Fruit fly (Drosophila melanogaster) whole organism, adult: ENCODE measurements around the gene CG17321.

Experiments used
- CG11617 ChIP-seq: fragments of 200-800 bp; sonication (Bioruptor generic); optimal IDR thresholded peaks from 2 replicates; lab custom pipeline; 2017; ENCODE audit warnings: mild to moderate bottlenecking, missing biosample characterization, missing genetic modification reagents, missing genetic modification characterization
- CG12768 ChIP-seq: fragments of 200-800 bp; sonication (Bioruptor generic); optimal IDR thresholded peaks from 2 replicates; lab custom pipeline; 2017; ENCODE audit warnings: missing biosample characterization, missing genetic modification characterization, mild to moderate bottlenecking, moderate library complexity, missing genetic modification reagents
- CG14711 ChIP-seq: fragments of 200-800 bp; sonication (Bioruptor generic); optimal IDR thresholded peaks from 2 replicates; lab custom pipeline; 2018; ENCODE audit warnings: missing biosample characterization, mild to moderate bottlenecking, missing genetic modification characterization, moderate library complexity
- CG1620 ChIP-seq: fragments of 200-800 bp; sonication (Bioruptor generic); optimal IDR thresholded peaks from 2 replicates; lab custom pipeline; 2016; ENCODE audit warnings: missing biosample characterization, missing genetic modification characterization
- CG33017 ChIP-seq: fragments of 200-800 bp; sonication (Bioruptor generic); optimal IDR thresholded peaks from 2 replicates; lab custom pipeline; 2018; ENCODE audit warnings: missing biosample characterization, mild to moderate bottlenecking, missing genetic modification characterization, moderate library complexity
- CG5204 ChIP-seq: fragments of 200-800 bp; sonication (Bioruptor generic); optimal IDR thresholded peaks from 2 replicates; lab custom pipeline; 2016; ENCODE audit warnings: missing biosample characterization, missing genetic modification characterization
- CG7045 ChIP-seq: fragments of 200-800 bp; sonication (Bioruptor generic); optimal IDR thresholded peaks from 2 replicates; lab custom pipeline; 2017; ENCODE audit warnings: missing biosample characterization, mild to moderate bottlenecking, missing genetic modification characterization
- CG7101 ChIP-seq: fragments of 200-800 bp; sonication (Bioruptor generic); optimal IDR thresholded peaks from 2 replicates; lab custom pipeline; 2018; ENCODE audit warnings: missing biosample characterization, mild to moderate bottlenecking, missing genetic modification characterization, moderate library complexity
- Clk ChIP-seq: fragments of 200-800 bp; sonication (Bioruptor generic); optimal IDR thresholded peaks from 2 replicates; lab custom pipeline; 2017; ENCODE audit warnings: missing biosample characterization, missing genetic modification characterization
- Crg-1 ChIP-seq: fragments of 200-800 bp; sonication (Bioruptor generic); optimal IDR thresholded peaks from 2 replicates; lab custom pipeline; 2016; ENCODE audit warnings: missing biosample characterization, missing genetic modification characterization
- Hr96 ChIP-seq: fragments of 200-800 bp; sonication (Bioruptor generic); optimal IDR thresholded peaks from 2 replicates; lab custom pipeline; 2016; ENCODE audit warnings: missing biosample characterization, missing genetic modification characterization
- Mnt ChIP-seq: fragments of 200-800 bp; sonication (Bioruptor generic); optimal IDR thresholded peaks from 2 replicates; lab custom pipeline; 2016; ENCODE audit warnings: missing biosample characterization, mild to moderate bottlenecking, missing genetic modification characterization
- bab1 ChIP-seq: fragments of 200-800 bp; sonication (Bioruptor generic); optimal IDR thresholded peaks from 3 replicates; lab custom pipeline; 2019; ENCODE audit warnings: missing biosample characterization, mild to moderate bottlenecking, missing genetic modification characterization, moderate library complexity
- cic ChIP-seq: fragments of 200-800 bp; sonication (Bioruptor generic); optimal IDR thresholded peaks from 2 replicates; lab custom pipeline; 2017; ENCODE audit warnings: missing biosample characterization, mild to moderate bottlenecking, missing genetic modification characterization, moderate library complexity
- cnc ChIP-seq, 2 experiments: fragments of >200 bp; optimal IDR thresholded peaks; 2 replicates each; lab custom pipeline; 2017
- kay ChIP-seq: fragments of 200-800 bp; sonication (Bioruptor generic); peaks from one replicate; lab custom pipeline; 2016; ENCODE audit warnings: missing biosample characterization, missing genetic modification characterization, borderline replicate concordance
- ovo ChIP-seq: fragments of 200-800 bp; sonication (Bioruptor generic); optimal IDR thresholded peaks from 2 replicates; lab custom pipeline; 2016; ENCODE audit warnings: missing biosample characterization, missing genetic modification characterization
- pad ChIP-seq: fragments of 200-800 bp; sonication (Bioruptor generic); optimal IDR thresholded peaks from 3 replicates; lab custom pipeline; 2017; ENCODE audit warnings: missing biosample characterization, missing genetic modification characterization, mild to moderate bottlenecking, moderate library complexity, missing genetic modification reagents
- tj ChIP-seq: fragments of 200-800 bp; sonication (Bioruptor generic); optimal IDR thresholded peaks from 3 replicates; lab custom pipeline; 2017; ENCODE audit warnings: missing biosample characterization, mild to moderate bottlenecking, missing genetic modification characterization, moderate library complexity
- toe ChIP-seq: fragments of 200-800 bp; sonication (Bioruptor generic); optimal IDR thresholded peaks from 2 replicates; lab custom pipeline; 2016; ENCODE audit warnings: missing biosample characterization, missing genetic modification characterization

The CG17321 gene

DNA sequence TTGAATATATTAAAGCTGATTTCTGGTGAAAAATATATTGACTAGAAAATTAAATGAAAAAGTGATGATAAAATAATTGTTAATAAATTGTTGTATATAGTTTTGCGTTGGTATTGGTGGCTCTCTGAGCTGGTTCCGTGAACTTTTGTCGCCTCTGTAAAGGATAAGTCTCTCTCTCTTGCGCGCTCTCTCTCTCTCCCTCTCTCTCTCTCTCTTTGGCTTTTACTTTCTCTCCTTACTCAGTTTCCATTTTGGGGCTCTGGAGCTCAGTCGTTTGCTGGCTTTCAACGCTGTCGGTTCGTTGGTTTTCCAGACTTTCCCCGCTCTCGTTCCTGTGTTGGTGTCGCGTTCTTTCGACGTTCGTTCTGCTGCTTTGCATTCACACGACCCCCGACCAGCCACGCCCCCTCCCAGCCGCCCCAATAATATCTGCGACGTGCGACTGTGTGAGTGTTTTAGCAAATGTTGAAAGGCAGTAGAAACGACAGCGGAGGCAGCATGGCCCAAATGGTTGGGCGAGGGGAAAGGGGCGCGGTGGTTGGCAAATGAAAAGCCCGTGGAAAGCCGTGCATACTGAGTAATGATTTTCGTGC is at the start of gene CG17321:
TSS of gene CG17321 (plus strand) at position 268 of the 593 bp plus-strand sequence.
- TF ChIP-seq pad (GFP tag; lab: Kevin White, UChicago) (no peak), Hr96 (GFP tag; lab: Kevin White, UChicago) (no peak), bab1 (GFP tag; lab: Kevin White, UChicago) (no peak)

DNA sequence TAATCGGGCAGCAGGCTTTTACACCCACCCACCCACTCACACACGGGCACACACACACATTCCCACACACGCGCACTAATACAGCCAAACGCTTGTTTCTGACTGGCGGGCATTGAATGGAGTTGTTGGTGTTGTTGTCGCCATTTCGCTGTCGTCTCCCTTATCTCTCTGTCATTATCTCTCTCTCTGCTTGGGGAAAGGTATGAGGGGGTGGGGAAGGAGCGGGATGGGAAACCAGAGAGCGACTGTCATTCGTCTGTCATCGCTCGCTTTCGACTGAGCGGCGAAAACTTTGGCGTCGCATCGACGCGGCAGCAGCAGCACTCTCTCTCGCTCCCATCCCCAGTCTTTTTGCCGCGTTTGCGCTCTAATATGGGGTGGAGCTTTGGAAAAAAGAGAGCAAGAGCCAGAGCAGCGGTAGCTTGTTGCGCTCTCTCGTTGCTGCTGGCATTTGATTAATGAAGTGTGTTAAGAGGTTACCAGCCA is 49.0 kb upstream of the CG17321 start:
- TF ChIP-seq CG7101 (tag; lab: Kevin White, UChicago) (no peak), kay (GFP tag; lab: Kevin White, UChicago) (no peak), pad (GFP tag; lab: Kevin White, UChicago) (peak; percentile 55), Hr96 (GFP tag; lab: Kevin White, UChicago) (no peak), CG12768 (no peak), CG5204 (no peak)

DNA sequence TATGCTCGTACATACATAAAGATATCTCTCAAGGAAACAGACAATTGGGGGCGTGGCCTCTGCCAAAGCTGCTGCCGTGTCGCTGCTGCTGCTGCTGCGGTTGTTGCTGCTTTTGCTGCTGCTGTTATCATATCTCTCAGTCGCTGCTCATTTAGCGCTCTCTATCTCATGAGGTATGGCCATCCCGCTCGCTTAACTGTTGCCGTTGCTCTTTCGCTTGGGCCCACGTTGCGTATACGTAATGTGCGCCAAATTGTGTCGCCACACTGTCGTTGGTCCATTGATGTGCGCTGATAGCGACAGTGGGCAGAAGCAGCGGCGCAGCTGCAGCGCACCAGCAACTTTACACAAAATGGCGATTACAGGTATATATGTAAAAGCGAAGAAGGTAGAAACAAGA is 48.5 kb upstream of the CG17321 start:
- TF ChIP-seq Clk (GFP tag; lab: Kevin White, UChicago) (no peak), Crg-1 (no peak), Hr96 (GFP tag; lab: Kevin White, UChicago) (no peak), kay (GFP tag; lab: Kevin White, UChicago) (no peak), cnc (optimal IDR thresholded peaks at IDR 0.05; lab: Kevin White, UChicago) (no peak), tj (GFP tag; lab: Kevin White, UChicago) (no peak), CG33017 (no peak)

DNA sequence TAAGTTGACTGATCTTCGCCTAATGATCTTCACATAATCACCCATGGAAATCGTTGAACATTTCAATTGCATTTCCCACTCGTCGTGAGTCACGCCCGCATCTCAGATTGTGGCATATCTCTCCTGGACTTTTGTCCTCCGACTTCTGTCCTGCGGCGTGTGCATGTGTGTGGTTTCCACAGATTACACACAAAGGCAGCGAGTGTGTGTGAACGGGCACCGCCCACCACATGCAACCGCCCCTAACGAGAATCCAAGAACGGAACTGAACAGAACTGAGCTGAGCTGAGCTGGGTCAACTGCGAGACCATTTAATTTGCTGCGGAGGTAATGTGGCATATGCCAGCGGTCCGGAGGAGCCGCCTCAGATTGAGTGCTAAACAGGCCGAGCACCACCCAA is 43.3 kb upstream of the CG17321 start:
- TF ChIP-seq CG5204, result no peak
- no peak for TF ChIP-seq Hr96 (GFP tag; lab: Kevin White, UChicago)
- TF ChIP-seq ovo, result no peak
- TF ChIP-seq CG33017, result no peak
- no peak for TF ChIP-seq toe (GFP tag; lab: Kevin White, UChicago)
- TF ChIP-seq tj (GFP tag; lab: Kevin White, UChicago), result no peak
- no peak for TF ChIP-seq CG1620 (GFP tag; lab: Kevin White, UChicago)
- no peak for TF ChIP-seq Clk (GFP tag; lab: Kevin White, UChicago)
- TF ChIP-seq kay (GFP tag; lab: Kevin White, UChicago), result no peak
- TF ChIP-seq cic, result no peak
- TF ChIP-seq Crg-1, result no peak
- no peak for TF ChIP-seq CG7045 (GFP tag; lab: Kevin White, UChicago)
- no peak for TF ChIP-seq cnc (optimal IDR thresholded peaks at IDR 0.05; lab: Kevin White, UChicago)
- no peak for TF ChIP-seq pad (GFP tag; lab: Kevin White, UChicago)
- TF ChIP-seq Mnt (GFP tag; lab: Kevin White, UChicago), result no peak
- TF ChIP-seq bab1 (GFP tag; lab: Kevin White, UChicago), result no peak
- TF ChIP-seq CG7101 (tag; lab: Kevin White, UChicago), result no peak

dm6 chr2L:18805247-18805636 is 39.7 kb upstream of the CG17321 start, which contains the start of gene CG43814:
TSS of gene CG43814 (minus strand) at chr2L:18805347.
- TF ChIP-seq CG7101 (tag; lab: Kevin White, UChicago) (no peak), CG11617 (GFP tag; lab: Kevin White, UChicago) (no peak), tj (GFP tag; lab: Kevin White, UChicago) (no peak), CG14711 (tag; lab: Kevin White, UChicago) (no peak), Clk (GFP tag; lab: Kevin White, UChicago) (no peak), bab1 (GFP tag; lab: Kevin White, UChicago) (no peak), pad (GFP tag; lab: Kevin White, UChicago) (no peak), ovo (no peak), cnc (optimal IDR thresholded peaks at IDR 0.05; lab: Kevin White, UChicago) (no peak), Hr96 (GFP tag; lab: Kevin White, UChicago) (no peak), CG33017 (no peak), Mnt (GFP tag; lab: Kevin White, UChicago) (no peak), cic (no peak), toe (GFP tag; lab: Kevin White, UChicago) (no peak), Crg-1 (no peak), CG5204 (no peak), CG1620 (GFP tag; lab: Kevin White, UChicago) (no peak), CG12768 (no peak)

dm6 chr2L:18805637-18806403 is 39.2 kb upstream of the CG17321 start:
- TF ChIP-seq CG7101 (tag; lab: Kevin White, UChicago) (no peak), bab1 (GFP tag; lab: Kevin White, UChicago) (no peak), Hr96 (GFP tag; lab: Kevin White, UChicago) (no peak)
